Worm (Caenorhabditis elegans) whole organism, L1 larva: ENCODE measurements around the gene eng-1.

ENCODE experiments used
- ceh-8 ChIP-seq: fragments of 200-800 bp; sonication (Bioruptor generic); optimal IDR thresholded peaks from 2 replicates; lab custom pipeline; 2018; ENCODE audit warnings: mild to moderate bottlenecking, missing genetic modification characterization, moderate library complexity, missing compliant biosample characterization
- elt-2 ChIP-seq: sonication (generic microtip); optimal IDR thresholded peaks from 2 replicates; lab custom pipeline; 2016; ENCODE audit warnings: missing genetic modification characterization, mild to moderate bottlenecking, inconsistent platforms, missing compliant biosample characterization, missing genetic modification reagents
- mdl-1 ChIP-seq, 2 experiments: fragments of 150-350 bp; optimal IDR thresholded peaks; 2 replicates each; lab custom pipeline; 2014 to 2017; ENCODE audit warnings: missing biosample characterization in 2 of 2, missing genetic modification characterization in 2 of 2, inconsistent platforms in 1 of 2
- pag-3 ChIP-seq: sonication (generic microtip); optimal IDR thresholded peaks from 2 replicates; lab custom pipeline; 2017; ENCODE audit warnings: missing genetic modification characterization, mild to moderate bottlenecking, missing compliant biosample characterization, antibody characterized with exemption, borderline replicate concordance; ENCODE audit not compliant: insufficient read depth
- pqm-1 ChIP-seq: sonication (generic microtip); optimal IDR thresholded peaks from 3 replicates; lab custom pipeline; 2017; ENCODE audit warnings: missing biosample characterization, missing genetic modification characterization
- rnt-1 ChIP-seq: sonication (generic microtip); optimal IDR thresholded peaks from 2 replicates; lab custom pipeline; 2016; ENCODE audit warnings: mild to moderate bottlenecking, missing genetic modification characterization, moderate library complexity, missing compliant biosample characterization
- ztf-11 ChIP-seq, 2 experiments: sonication (generic microtip); optimal IDR thresholded peaks; 2 replicates each; lab custom pipeline; 2016 to 2017; ENCODE audit warnings: missing genetic modification characterization in 2 of 2, missing biosample characterization in 1 of 2, missing compliant biosample characterization in 1 of 2

- no peak for TF ChIP-seq ztf-11 (tag; optimal IDR thresholded peaks at IDR 0.05; lab: Kevin White, UChicago)
- TF ChIP-seq mdl-1 (tag; optimal IDR thresholded peaks at IDR 0.05; lab: Kevin White, UChicago): no peak
- TF ChIP-seq rnt-1 (tag; lab: Kevin White, UChicago): peak; percentile 37
- TF ChIP-seq pag-3 (tag; lab: Kevin White, UChicago): no peak
- TF ChIP-seq elt-2 (tag; lab: Kevin White, UChicago): no peak
- no peak for TF ChIP-seq ceh-8
- TF ChIP-seq pqm-1 (tag; lab: Kevin White, UChicago): no peak
These were observed 30.3 kb upstream of the eng-1 start for ce11 chrIII:5898631-5899030.
